Fruit fly (Drosophila melanogaster): ENCODE measurements around the gene CG5644.

- no peak for TF ChIP-seq CG8478 (optimal IDR thresholded peaks at IDR 0.05)
- TF ChIP-seq CTCF (optimal IDR thresholded peaks at IDR 0.05) = no peak
Observed at dm6 chr3L:8956669-8957068, 23.0 kb downstream of the CG5644 start, which contains the start of gene mRpL12.

Measured in S2 (cell line).